Worm (Caenorhabditis elegans) whole organism, L4/young adult: ENCODE results near the gene gldi-5.

Experiments
- W03F9.2 ChIP-seq: fragments of 150-350 bp; optimal IDR thresholded peaks from 2 replicates; lab custom pipeline; 2014; ENCODE audit warnings: missing biosample characterization, missing genetic modification characterization
- dao-5 ChIP-seq: sonication (generic microtip); optimal IDR thresholded peaks from 2 replicates; lab custom pipeline; 2016; ENCODE audit warnings: missing genotype, missing genetic modification characterization, moderate library complexity, missing compliant biosample characterization
- him-1 ChIP-seq: sonication (generic microtip); optimal IDR thresholded peaks from 2 replicates; lab custom pipeline; 2016; ENCODE audit warnings: missing genotype, missing genetic modification reagents, missing genetic modification characterization, missing compliant biosample characterization

DNA sequence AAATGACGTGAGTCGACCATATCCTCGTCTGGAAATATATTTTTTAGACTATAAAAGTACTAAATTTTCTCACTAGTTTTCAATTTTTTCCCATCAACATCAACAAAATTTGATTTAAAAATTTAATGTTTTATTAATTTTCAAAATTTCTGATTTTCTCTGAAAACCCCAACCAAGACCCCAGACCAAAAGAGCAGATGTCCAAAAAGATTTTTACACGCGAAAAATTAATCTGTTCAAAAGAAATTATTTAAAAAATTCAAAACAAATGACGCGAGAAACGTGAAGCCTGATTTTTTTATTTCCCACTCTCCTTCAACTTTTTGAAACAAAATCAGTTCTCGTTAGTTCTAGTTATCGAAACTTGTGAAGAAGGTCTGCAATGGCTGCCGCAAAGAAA is 4.2 kb upstream of the gldi-5 start, which contains the start of gene F34D10.8:
- TF ChIP-seq W03F9.2 (tag; lab: Kevin White, UChicago) (no peak), him-1 (no peak), dao-5 (tag; lab: Kevin White, UChicago) (no peak)
